Worm (Caenorhabditis elegans): ENCODE results near the gene F54D1.6.

DNA sequence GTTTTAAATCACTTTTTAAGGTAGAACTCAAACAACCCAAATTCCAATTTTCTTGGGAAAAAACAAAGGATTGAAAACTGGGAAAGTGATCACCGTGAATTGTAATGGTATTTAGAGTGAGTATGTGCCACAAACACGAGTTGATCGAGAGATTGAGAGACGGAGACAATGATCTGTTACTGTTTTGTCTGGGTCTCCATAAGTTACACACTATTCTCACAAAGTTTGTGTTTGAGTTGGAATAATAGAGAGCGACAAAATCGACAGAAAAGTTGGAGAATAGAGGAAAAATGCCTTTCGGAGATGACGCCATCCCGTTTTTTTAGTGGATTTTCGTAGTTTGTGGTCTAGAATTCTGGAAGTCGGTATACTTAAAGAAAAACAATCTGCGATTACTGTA, 16.3 kb upstream of the F54D1.6 start, which contains the start of gene nhr-7:
- TF ChIP-seq ceh-34 (tag; optimal IDR thresholded peaks at IDR 0.05): no peak
- TF ChIP-seq ceh-18 (tag; optimal IDR thresholded peaks at IDR 0.05): no peak
- no peak for TF ChIP-seq ahr-1 (tag; optimal IDR thresholded peaks at IDR 0.05)
- TF ChIP-seq K02D7.2 (tag; optimal IDR thresholded peaks at IDR 0.05): no peak
- no peak for TF ChIP-seq unc-42 (tag; optimal IDR thresholded peaks at IDR 0.05)
- no peak for TF ChIP-seq pat-9 (tag; optimal IDR thresholded peaks at IDR 0.05)
- no peak for TF ChIP-seq pqm-1 (tag; optimal IDR thresholded peaks at IDR 0.05)
- no peak for TF ChIP-seq pha-2 (tag; optimal IDR thresholded peaks at IDR 0.05)
